Worm (Caenorhabditis elegans) whole organism, early embryonic: ENCODE data around the gene F48G7.12.

ENCODE experiments used
- B0310.2 ChIP-seq: sonication (generic microtip); optimal IDR thresholded peaks from 2 replicates; lab custom pipeline; 2016; ENCODE audit warnings: mild to moderate bottlenecking, missing genetic modification characterization, missing compliant biosample characterization
- F13C5.2 ChIP-seq: sonication (generic microtip); optimal IDR thresholded peaks from 2 replicates; lab custom pipeline; 2017; ENCODE audit warnings: mild to moderate bottlenecking, missing genetic modification characterization, inconsistent platforms, missing compliant biosample characterization
- aly-1 ChIP-seq: sonication (generic microtip); optimal IDR thresholded peaks from 2 replicates; lab custom pipeline; 2016; ENCODE audit warnings: missing genetic modification characterization, missing compliant biosample characterization
- ama-1 ChIP-seq: fragments of 150-350 bp; optimal IDR thresholded peaks from 2 replicates; lab custom pipeline; 2014
- ceh-13 ChIP-seq: fragments of 200-800 bp; sonication (Bioruptor generic); optimal IDR thresholded peaks from 2 replicates; lab custom pipeline; 2018; ENCODE audit warnings: mild to moderate bottlenecking, missing genetic modification characterization, missing compliant biosample characterization
- ceh-36 ChIP-seq: sonication (generic microtip); optimal IDR thresholded peaks from 2 replicates; lab custom pipeline; 2016; ENCODE audit warnings: missing genetic modification characterization, inconsistent platforms, missing compliant biosample characterization
- flt-1 ChIP-seq: fragments of 200-800 bp; sonication (Bioruptor generic); IDR thresholded peaks from 2 replicates; pipeline ENCODE4 v1.3.6; 2022; ENCODE audit warnings: missing genetic modification characterization, missing compliant biosample characterization
- hmbx-1 ChIP-seq: sonication (generic microtip); optimal IDR thresholded peaks from 2 replicates; lab custom pipeline; 2016; ENCODE audit warnings: mild to moderate bottlenecking, missing genetic modification characterization, missing compliant biosample characterization
- hmg-4 ChIP-seq: fragments of 200-800 bp; sonication (Bioruptor generic); optimal IDR thresholded peaks from 2 replicates; lab custom pipeline; 2018; ENCODE audit warnings: mild to moderate bottlenecking, missing genetic modification characterization, missing compliant biosample characterization
- hnd-1 ChIP-seq: sonication (generic microtip); optimal IDR thresholded peaks from 2 replicates; lab custom pipeline; 2016; ENCODE audit warnings: missing genetic modification characterization, missing compliant biosample characterization
- pes-1 ChIP-seq: fragments of 200-800 bp; sonication (Bioruptor generic); IDR thresholded peaks from 2 replicates; pipeline ENCODE4 v1.3.6; 2022; ENCODE audit warnings: missing genetic modification reagents, missing genetic modification characterization, missing compliant biosample characterization
- scrt-1 ChIP-seq: fragments of 200-800 bp; sonication (Bioruptor generic); IDR thresholded peaks from 2 replicates; pipeline ENCODE4 v1.3.6; 2022; ENCODE audit warnings: missing genetic modification characterization, missing compliant biosample characterization
- sea-1 ChIP-seq: fragments of 200-800 bp; sonication (Bioruptor generic); conservative IDR thresholded peaks from 2 replicates; pipeline ENCODE4 v1.3.6; 2022; ENCODE audit warnings: missing genetic modification characterization, missing compliant biosample characterization
- tbx-11 ChIP-seq: fragments of 200-800 bp; sonication (Bioruptor generic); IDR thresholded peaks from 2 replicates; pipeline ENCODE4 v1.3.6; 2022; ENCODE audit warnings: missing genetic modification characterization, missing compliant biosample characterization
- tbx-37 ChIP-seq: fragments of 200-800 bp; sonication (Bioruptor generic); conservative IDR thresholded peaks from 2 replicates; pipeline ENCODE4 v1.3.6; 2022; ENCODE audit warnings: missing genetic modification reagents, missing genetic modification characterization, missing compliant biosample characterization
- tra-4 ChIP-seq: sonication (generic microtip); optimal IDR thresholded peaks from 2 replicates; lab custom pipeline; 2017; ENCODE audit warnings: missing genetic modification characterization, missing compliant biosample characterization

Gene F48G7.12

ce11 chrV:596923-597322 lies 49.1 kb downstream of the F48G7.12 start:
- TF ChIP-seq ama-1 (lab: Kevin White, UChicago) (no peak), scrt-1 (GFP tag; lab: Robert Waterston, UW) (no peak), aly-1 (tag; lab: Kevin White, UChicago) (no peak), B0310.2 (tag; lab: Kevin White, UChicago) (no peak), tra-4 (tag; lab: Kevin White, UChicago) (no peak), tbx-37 (GFP tag; lab: Robert Waterston, UW) (no peak), hnd-1 (tag; lab: Kevin White, UChicago) (no peak), sea-1 (GFP tag; lab: Robert Waterston, UW) (no peak), ceh-13 (no peak), tbx-11 (GFP tag; lab: Robert Waterston, UW) (no peak), hmg-4 (GFP tag; lab: Kevin White, UChicago) (no peak), F13C5.2 (no peak), hmbx-1 (tag; lab: Kevin White, UChicago) (no peak), ceh-36 (tag; lab: Kevin White, UChicago) (no peak), pes-1 (GFP tag; lab: Robert Waterston, UW) (no peak), flt-1 (GFP tag; lab: Robert Waterston, UW) (no peak)
